Fruit fly (Drosophila melanogaster) whole organism, pupa: ENCODE results near the gene CG5805.

Experiments
- CG10348 ChIP-seq: fragments of 200-800 bp; sonication (Bioruptor generic); IDR thresholded peaks from 2 replicates; pipeline ENCODE4 v1.3.6; 2022; ENCODE audit warnings: missing biosample characterization, missing genetic modification characterization
- CG12605 ChIP-seq: fragments of 200-800 bp; sonication (Bioruptor generic); IDR thresholded peaks from 2 replicates; pipeline ENCODE4 v1.3.6; 2022; ENCODE audit warnings: missing biosample characterization, missing genetic modification characterization
- CG13204 ChIP-seq: fragments of 200-800 bp; sonication (Bioruptor generic); optimal IDR thresholded peaks from 2 replicates; lab custom pipeline; 2018; ENCODE audit warnings: missing biosample characterization, mild to moderate bottlenecking, missing genetic modification characterization, moderate library complexity
- CG14655 ChIP-seq: fragments of 200-800 bp; sonication (Bioruptor generic); optimal IDR thresholded peaks from 3 replicates; lab custom pipeline; 2017; ENCODE audit warnings: mild to moderate bottlenecking, missing biosample characterization, missing genetic modification reagents, missing genetic modification characterization
- CG15710 ChIP-seq: fragments of 200-800 bp; sonication (Bioruptor generic); optimal IDR thresholded peaks from 2 replicates; lab custom pipeline; 2018; ENCODE audit warnings: missing biosample characterization, mild to moderate bottlenecking, missing genetic modification characterization, moderate library complexity
- CG17806 ChIP-seq: fragments of 200-800 bp; sonication (Bioruptor generic); optimal IDR thresholded peaks from 2 replicates; lab custom pipeline; 2018; ENCODE audit warnings: missing biosample characterization, mild to moderate bottlenecking, missing genetic modification characterization, moderate library complexity
- CG32121 ChIP-seq: fragments of 200-800 bp; sonication (Bioruptor generic); IDR thresholded peaks from 2 replicates; pipeline ENCODE4 v1.3.6; 2022; ENCODE audit warnings: missing biosample characterization, missing genetic modification characterization
- CG34367 ChIP-seq: fragments of 200-800 bp; sonication (Bioruptor generic); optimal IDR thresholded peaks from 2 replicates; lab custom pipeline; 2018; ENCODE audit warnings: missing biosample characterization, mild to moderate bottlenecking, missing genetic modification characterization
- CG9948 ChIP-seq: fragments of 200-800 bp; sonication (Bioruptor generic); optimal IDR thresholded peaks from 2 replicates; lab custom pipeline; 2018; ENCODE audit warnings: missing biosample characterization, mild to moderate bottlenecking, missing genetic modification characterization, moderate library complexity
- Ets98B ChIP-seq: fragments of 200-800 bp; sonication (Bioruptor generic); IDR thresholded peaks from 2 replicates; pipeline ENCODE4 v1.3.6; 2022; ENCODE audit warnings: missing biosample characterization, missing genetic modification characterization
- Pif1A ChIP-seq: fragments of 200-800 bp; sonication (Bioruptor generic); optimal IDR thresholded peaks from 3 replicates; lab custom pipeline; 2016; ENCODE audit warnings: missing biosample characterization, missing genetic modification characterization
- Pif1B ChIP-seq: fragments of 200-800 bp; sonication (Bioruptor generic); optimal IDR thresholded peaks from 3 replicates; lab custom pipeline; 2016; ENCODE audit warnings: missing biosample characterization, missing genetic modification characterization
- gl ChIP-seq: fragments of 200-800 bp; sonication (Bioruptor generic); optimal IDR thresholded peaks from 2 replicates; lab custom pipeline; 2018; ENCODE audit warnings: missing biosample characterization, mild to moderate bottlenecking, missing genetic modification characterization
- rn ChIP-seq: fragments of 200-800 bp; sonication (Bioruptor generic); IDR thresholded peaks from 2 replicates; pipeline ENCODE4 v1.3.6; 2022; ENCODE audit warnings: missing biosample characterization, missing genetic modification characterization

- TF ChIP-seq CG32121 (GFP tag; lab: Robert Waterston, UW) (no peak), CG13204 (GFP tag; lab: Kevin White, UChicago) (no peak), CG10348 (no peak), CG14655 (no peak), Ets98B (no peak), CG15710 (tag; lab: Kevin White, UChicago) (no peak), gl (tag; lab: Kevin White, UChicago) (no peak), rn (GFP tag; lab: Robert Waterston, UW) (no peak), CG12605 (GFP tag; lab: Robert Waterston, UW) (no peak), CG34367 (no peak), CG17806 (no peak), CG9948 (tag; lab: Kevin White, UChicago) (no peak), Pif1B (GFP tag; lab: Kevin White, UChicago) (no peak), Pif1A (no peak)
Observed at dm6 chr3R:24798595-24798994, 11.4 kb upstream of the CG5805 start.
